Fruit fly (Drosophila melanogaster): ENCODE measurements around the gene CG14229.

The CG14229 gene

DNA sequence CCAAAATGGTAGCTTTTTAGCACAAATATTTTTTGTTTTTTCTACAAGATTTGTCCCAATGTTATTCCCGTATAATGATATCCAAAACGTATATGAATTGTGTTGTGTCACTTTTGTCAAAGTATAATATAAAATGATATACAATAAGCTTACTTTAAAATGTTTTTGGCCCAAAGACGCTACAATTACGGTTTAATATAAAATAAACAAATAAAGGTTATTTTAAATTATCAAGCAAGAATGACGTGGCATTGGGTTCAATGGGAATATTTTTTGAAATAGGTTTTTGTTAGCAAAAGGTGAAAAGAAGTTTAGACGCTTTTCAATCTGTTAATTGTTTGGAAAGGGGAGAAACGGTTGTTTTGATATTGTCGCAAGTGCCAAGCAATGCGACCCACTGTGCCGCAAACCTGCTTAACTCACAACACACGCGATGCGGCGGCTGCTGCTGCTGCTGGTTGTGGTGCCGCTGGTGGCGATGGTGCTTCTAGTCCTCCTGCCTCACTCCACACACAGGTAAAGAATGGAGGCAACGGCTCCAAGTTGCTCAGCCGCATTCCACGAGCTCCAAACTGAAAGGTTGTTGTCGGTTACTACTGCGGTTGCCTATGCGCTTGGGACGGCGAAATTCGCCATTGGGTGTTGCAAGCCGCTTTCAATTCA, 31.7 kb downstream of the CG14229 start (continued):
- TF ChIP-seq Eip93F (GFP tag; optimal IDR thresholded peaks at IDR 0.05): no peak
- peak; percentile 63 for TF ChIP-seq topi (GFP tag; optimal IDR thresholded peaks at IDR 0.05)
- peak; percentile 64 for TF ChIP-seq CG6276 (GFP tag; optimal IDR thresholded peaks at IDR 0.05)
- TF ChIP-seq lz (GFP tag; optimal IDR thresholded peaks at IDR 0.05): peak; percentile 55
- TF ChIP-seq Blimp-1 (GFP tag; optimal IDR thresholded peaks at IDR 0.05): peak; percentile 12
- 0 out of 3 replicates have a peak, but pooled peaks have one; percentile 26 for TF ChIP-seq CG6163 (GFP tag; IDR thresholded peaks at IDR 0.05)
- TF ChIP-seq achi (GFP tag; optimal IDR thresholded peaks at IDR 0.05): peak; percentile 47
- TF ChIP-seq OdsH (GFP tag; optimal IDR thresholded peaks at IDR 0.05): peak; percentile 43
- peak; percentile 75 for TF ChIP-seq svp (GFP tag)
- TF ChIP-seq ss (GFP tag; optimal IDR thresholded peaks at IDR 0.05): peak; percentile 56 to 57
- TF ChIP-seq CG8119 (GFP tag; IDR thresholded peaks at IDR 0.05): no peak
- TF ChIP-seq Lpt (GFP tag; optimal IDR thresholded peaks at IDR 0.05): no peak
- no peak for TF ChIP-seq CG8632 (GFP tag; optimal IDR thresholded peaks at IDR 0.05)
- TF ChIP-seq CG4318 (GFP tag; optimal IDR thresholded peaks at IDR 0.05): no peak
- peak; percentile 29 for TF ChIP-seq dac (GFP tag; optimal IDR thresholded peaks at IDR 0.05)
- peak; percentile 78 for TF ChIP-seq CG32006 (GFP tag; optimal IDR thresholded peaks at IDR 0.05)
- no peak for TF ChIP-seq CG1621 (tag; optimal IDR thresholded peaks at IDR 0.05)
- TF ChIP-seq CG11902 (GFP tag; optimal IDR thresholded peaks at IDR 0.05): no peak
- TF ChIP-seq CG8319 (GFP tag; optimal IDR thresholded peaks at IDR 0.05): no peak
- peak; percentile 55 for TF ChIP-seq pdm3 (GFP tag; optimal IDR thresholded peaks at IDR 0.05)
- TF ChIP-seq Smox (GFP tag; optimal IDR thresholded peaks at IDR 0.05): peak; percentile 71
- TF ChIP-seq spab (GFP tag; optimal IDR thresholded peaks at IDR 0.05): peak; percentile 34
- TF ChIP-seq vri (GFP tag; optimal IDR thresholded peaks at IDR 0.05): no peak
- peak; percentile 91 for TF ChIP-seq Eip78C (GFP tag)
- TF ChIP-seq CG9139 (GFP tag; optimal IDR thresholded peaks at IDR 0.05): peak; percentile 4
- peak; percentile 50 for TF ChIP-seq CG6792 (GFP tag; optimal IDR thresholded peaks at IDR 0.05)

DNA sequence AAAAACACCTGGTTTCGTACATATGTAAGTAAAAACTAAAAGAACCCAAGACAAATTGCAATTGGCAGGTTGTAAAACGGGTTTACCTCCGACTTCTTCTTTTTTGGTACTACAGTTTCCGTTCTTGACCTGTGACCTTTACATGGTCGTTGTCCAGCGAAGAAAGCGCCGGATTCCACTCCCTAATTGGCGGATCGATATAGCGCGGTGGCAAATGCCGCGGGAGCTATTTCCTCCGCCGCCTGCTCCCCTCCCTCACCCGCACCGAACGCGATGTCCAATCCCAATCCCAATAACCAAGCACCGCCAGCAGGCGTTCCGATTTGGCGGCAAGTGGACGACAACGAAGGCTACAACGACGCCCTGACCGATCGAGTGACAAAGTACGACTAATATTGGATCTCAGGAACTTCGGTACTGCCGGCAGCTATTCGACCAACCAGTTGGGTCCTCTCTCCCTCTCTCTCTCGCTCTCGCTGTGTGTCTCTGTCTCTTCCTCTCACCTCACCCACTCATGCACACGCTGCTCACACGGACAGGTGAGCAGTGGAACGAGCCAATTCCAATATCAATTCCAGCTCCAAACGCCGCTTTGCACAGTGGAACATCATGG, 32.4 kb downstream of the CG14229 start:
- TF ChIP-seq CG7368 (GFP tag; optimal IDR thresholded peaks at IDR 0.05) (peak; percentile 11), Smox (GFP tag; optimal IDR thresholded peaks at IDR 0.05) (no peak), eg (GFP tag; IDR thresholded peaks at IDR 0.05) (peak; percentile 53; the same call in 1 of the 3 replicates), CG6854 (GFP tag; optimal IDR thresholded peaks at IDR 0.05) (peak; percentile 48), dsx (GFP tag; optimal IDR thresholded peaks at IDR 0.05; ENCODE audit: poor library complexity, severe bottlenecking) (peak; percentile 66), CG34406 (GFP tag; optimal IDR thresholded peaks at IDR 0.05) (no peak), Lpt (GFP tag; optimal IDR thresholded peaks at IDR 0.05) (peak; percentile 20), CG15336 (GFP tag; IDR thresholded peaks at IDR 0.05) (peak; percentile 37; the same call in 1 of the 2 replicates), CG6163 (GFP tag; IDR thresholded peaks at IDR 0.05) (peak; percentile 60; the same call in 1 of the 3 replicates)

DNA sequence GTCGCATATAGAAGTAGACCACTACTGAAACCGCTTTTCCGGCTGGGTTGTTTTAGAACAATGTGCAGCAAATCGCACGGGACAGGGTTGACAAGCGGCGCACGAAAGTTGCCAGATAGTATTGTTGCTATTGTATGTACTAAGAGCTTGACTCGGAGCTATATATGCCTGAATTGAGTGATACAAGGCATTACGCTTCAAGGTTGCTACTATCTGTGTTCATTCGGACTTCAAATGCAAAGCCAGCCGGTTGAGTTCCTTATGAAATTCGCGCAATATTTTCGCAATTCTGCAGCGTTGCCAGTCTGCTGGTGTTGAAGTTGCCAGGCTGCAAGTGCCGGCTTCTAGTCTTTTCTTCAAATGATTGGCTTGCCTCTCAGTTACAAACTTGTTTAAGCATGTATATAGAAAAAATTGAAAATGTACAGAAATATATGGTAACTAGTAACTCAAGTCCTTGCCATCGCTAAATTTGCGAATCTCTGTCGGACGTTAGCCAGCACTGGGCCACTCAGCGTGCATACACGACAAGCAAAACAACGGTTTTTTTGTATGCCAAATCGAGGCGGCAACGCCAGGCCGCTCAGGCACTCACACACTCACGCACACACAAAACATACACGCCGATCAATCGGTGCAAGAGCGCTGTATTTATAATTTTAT, 43.2 kb downstream of the CG14229 start, which contains the start of the genes Ranbp21 and Elys:
Ranbp21 (minus strand) TSS at position 513 of the 663 bp plus-strand sequence.
Elys (plus strand) TSS at position 549 of the 663 bp plus-strand sequence.
- TF ChIP-seq acj6 (GFP tag; optimal IDR thresholded peaks at IDR 0.05): no peak
- TF ChIP-seq Ets96B (tag; optimal IDR thresholded peaks at IDR 0.05): no peak
- no peak for TF ChIP-seq CG32006 (GFP tag; optimal IDR thresholded peaks at IDR 0.05)
- TF ChIP-seq CG6163 (GFP tag; IDR thresholded peaks at IDR 0.05): peak; percentile 66; the same call in 2 of the 3 replicates
- no peak for TF ChIP-seq svp (GFP tag)
- peak; percentile 56 for TF ChIP-seq Ets21C (GFP tag; optimal IDR thresholded peaks at IDR 0.05)
- TF ChIP-seq Eip78C (GFP tag): peak; percentile 77
- TF ChIP-seq OdsH (GFP tag; optimal IDR thresholded peaks at IDR 0.05): no peak
- TF ChIP-seq CG11762 (GFP tag; optimal IDR thresholded peaks at IDR 0.05; ENCODE audit: insufficient read depth): no peak
- no peak for TF ChIP-seq CG7368 (GFP tag; optimal IDR thresholded peaks at IDR 0.05)
- no peak for TF ChIP-seq Met (GFP tag; optimal IDR thresholded peaks at IDR 0.05)
- no peak for TF ChIP-seq CG8119 (GFP tag; IDR thresholded peaks at IDR 0.05)
- no peak for TF ChIP-seq dsx (GFP tag; optimal IDR thresholded peaks at IDR 0.05; ENCODE audit: poor library complexity, severe bottlenecking)
- peak; percentile 68 for TF ChIP-seq lz (GFP tag; optimal IDR thresholded peaks at IDR 0.05)
- 0 out of 2 replicates have a peak, but pooled peaks have one; percentile 32 for TF ChIP-seq Gug (GFP tag; IDR thresholded peaks at IDR 0.05)
- no peak for TF ChIP-seq CG11294 (GFP tag; IDR thresholded peaks at IDR 0.05)
- peak; percentile 74 for TF ChIP-seq CG31627 (GFP tag; optimal IDR thresholded peaks at IDR 0.05)
- no peak for TF ChIP-seq dac (GFP tag; optimal IDR thresholded peaks at IDR 0.05)
- TF ChIP-seq Sox14 (GFP tag; optimal IDR thresholded peaks at IDR 0.05): peak; percentile 74
- no peak for TF ChIP-seq Hr38 (GFP tag; optimal IDR thresholded peaks at IDR 0.05)
- TF ChIP-seq CG6808 (GFP tag; optimal IDR thresholded peaks at IDR 0.05): no peak
- no peak for TF ChIP-seq pdm3 (GFP tag; optimal IDR thresholded peaks at IDR 0.05)
- no peak for TF ChIP-seq CG8632 (GFP tag; optimal IDR thresholded peaks at IDR 0.05)
- TF ChIP-seq CG10669 (GFP tag; optimal IDR thresholded peaks at IDR 0.05): no peak
